Worm (Caenorhabditis elegans) whole organism, young adult: ENCODE results near the gene F22B7.9.

Experiments
- B0019.2 ChIP-seq: fragments of 200-800 bp; sonication (Bioruptor generic); conservative IDR thresholded peaks from 2 replicates; pipeline ENCODE4 v1.3.6; 2022; ENCODE audit warnings: missing genetic modification reagents, missing genetic modification characterization, missing compliant biosample characterization
- B0035.1 ChIP-seq: sonication (generic microtip); optimal IDR thresholded peaks from 2 replicates; lab custom pipeline; 2016; ENCODE audit warnings: missing genetic modification characterization, mild to moderate bottlenecking, missing compliant biosample characterization, missing genotype, missing genetic modification reagents
- B0336.3 ChIP-seq: fragments of 200-800 bp; sonication (Bioruptor generic); IDR thresholded peaks from 2 replicates; pipeline ENCODE4 v1.3.6; 2022; ENCODE audit warnings: missing genetic modification characterization, missing compliant biosample characterization
- C17E4.6 ChIP-seq: fragments of 200-800 bp; sonication (Bioruptor generic); IDR thresholded peaks from 2 replicates; pipeline ENCODE4 v1.3.6; 2022; ENCODE audit warnings: missing genetic modification reagents, missing genetic modification characterization, missing compliant biosample characterization
- F10E7.11 ChIP-seq: sonication (generic microtip); optimal IDR thresholded peaks from 2 replicates; lab custom pipeline; 2017; ENCODE audit warnings: mild to moderate bottlenecking, missing genetic modification characterization, moderate library complexity, missing compliant biosample characterization
- F22D6.2 ChIP-seq: sonication (generic microtip); optimal IDR thresholded peaks from 2 replicates; lab custom pipeline; 2016; ENCODE audit warnings: mild to moderate bottlenecking, missing genetic modification characterization, missing compliant biosample characterization
- F33H1.4 ChIP-seq: fragments of 200-800 bp; sonication (Bioruptor generic); IDR thresholded peaks from 2 replicates; pipeline ENCODE4 v1.3.6; 2022; ENCODE audit warnings: missing genetic modification reagents, missing genetic modification characterization, missing compliant biosample characterization
- F39B2.1 ChIP-seq: fragments of 200-800 bp; sonication (Bioruptor generic); IDR thresholded peaks from 2 replicates; pipeline ENCODE4 v1.3.6; 2022; ENCODE audit warnings: missing genetic modification reagents, missing genetic modification characterization, missing compliant biosample characterization
- F52B5.7 ChIP-seq: sonication (generic microtip); optimal IDR thresholded peaks from 2 replicates; lab custom pipeline; 2016; ENCODE audit warnings: mild to moderate bottlenecking, missing genetic modification characterization, missing compliant biosample characterization
- F57A8.1 ChIP-seq: fragments of 200-800 bp; sonication (Bioruptor generic); optimal IDR thresholded peaks from 2 replicates; lab custom pipeline; 2018; ENCODE audit warnings: mild to moderate bottlenecking, missing genetic modification characterization, moderate library complexity, missing compliant biosample characterization
- T07F8.4 ChIP-seq: sonication (generic microtip); optimal IDR thresholded peaks from 2 replicates; lab custom pipeline; 2016; ENCODE audit warnings: mild to moderate bottlenecking, missing genetic modification characterization, moderate library complexity, missing compliant biosample characterization
- T26A5.8 ChIP-seq: sonication (generic microtip); optimal IDR thresholded peaks from 2 replicates; lab custom pipeline; 2016; ENCODE audit warnings: missing genetic modification characterization, missing compliant biosample characterization
- Y53F4B.3 ChIP-seq: fragments of 200-800 bp; sonication (Bioruptor generic); IDR thresholded peaks from 2 replicates; pipeline ENCODE4 v1.3.6; 2022; ENCODE audit warnings: missing genetic modification reagents, missing genetic modification characterization, missing compliant biosample characterization
- Y53G8AR.9 ChIP-seq: fragments of 200-800 bp; sonication (Bioruptor generic); conservative IDR thresholded peaks from 2 replicates; pipeline ENCODE4 v1.3.6; 2022; ENCODE audit warnings: missing genetic modification reagents, missing genetic modification characterization, missing compliant biosample characterization
- akir-1 ChIP-seq: fragments of 200-800 bp; sonication (Bioruptor generic); optimal IDR thresholded peaks from 2 replicates; lab custom pipeline; 2018; ENCODE audit warnings: mild to moderate bottlenecking, missing genetic modification characterization, moderate library complexity, missing compliant biosample characterization
- aptf-2 ChIP-seq: fragments of 200-800 bp; sonication (Bioruptor generic); conservative IDR thresholded peaks from 2 replicates; pipeline ENCODE4 v1.3.6; 2022; ENCODE audit warnings: missing genetic modification reagents, missing genetic modification characterization, missing compliant biosample characterization
- aptf-3 ChIP-seq: fragments of 200-800 bp; sonication (Bioruptor generic); IDR thresholded peaks from 2 replicates; pipeline ENCODE4 v1.3.6; 2022; ENCODE audit warnings: missing genetic modification characterization, missing compliant biosample characterization
- atf-7 ChIP-seq: sonication (generic microtip); optimal IDR thresholded peaks from 2 replicates; lab custom pipeline; 2017; ENCODE audit warnings: mild to moderate bottlenecking, missing genetic modification characterization, missing compliant biosample characterization
- attf-5 ChIP-seq: fragments of 200-800 bp; sonication (Bioruptor generic); optimal IDR thresholded peaks from 2 replicates; lab custom pipeline; 2018; ENCODE audit warnings: mild to moderate bottlenecking, missing genetic modification characterization, missing compliant biosample characterization
- bed-1 ChIP-seq: fragments of 200-800 bp; sonication (Bioruptor generic); IDR thresholded peaks from 2 replicates; pipeline ENCODE4 v1.3.6; 2022; ENCODE audit warnings: missing genetic modification reagents, missing genetic modification characterization, missing compliant biosample characterization
- ceh-27 ChIP-seq: fragments of 200-800 bp; sonication (Bioruptor generic); optimal IDR thresholded peaks from 2 replicates; lab custom pipeline; 2018; ENCODE audit warnings: mild to moderate bottlenecking, missing genetic modification characterization, moderate library complexity, missing compliant biosample characterization
- ceh-40 ChIP-seq: fragments of 200-800 bp; sonication (Bioruptor generic); IDR thresholded peaks from 2 replicates; pipeline ENCODE4 v1.3.6; 2022; ENCODE audit warnings: missing genetic modification characterization, missing compliant biosample characterization
- ceh-79 ChIP-seq: sonication (generic microtip); optimal IDR thresholded peaks from 2 replicates; lab custom pipeline; 2017; ENCODE audit warnings: mild to moderate bottlenecking, missing genetic modification characterization, missing compliant biosample characterization
- efl-1 ChIP-seq: fragments of 150-350 bp; optimal IDR thresholded peaks from 2 replicates; lab custom pipeline; 2014; ENCODE audit warnings: missing biosample characterization, missing genetic modification reagents, missing genetic modification characterization
- ekl-4 ChIP-seq: fragments of 200-800 bp; sonication (Bioruptor generic); IDR thresholded peaks from 2 replicates; pipeline ENCODE4 v1.3.6; 2022; ENCODE audit warnings: missing genetic modification reagents, missing genetic modification characterization, missing compliant biosample characterization
- ets-4 ChIP-seq: fragments of 200-800 bp; sonication (Bioruptor generic); optimal IDR thresholded peaks from 2 replicates; lab custom pipeline; 2018; ENCODE audit warnings: mild to moderate bottlenecking, missing genetic modification characterization, missing compliant biosample characterization
- him-1 ChIP-seq: sonication (generic microtip); optimal IDR thresholded peaks from 2 replicates; lab custom pipeline; 2016; ENCODE audit warnings: missing genotype, missing genetic modification reagents, missing genetic modification characterization, missing compliant biosample characterization
- hrde-1 ChIP-seq: sonication (generic microtip); optimal IDR thresholded peaks from 2 replicates; lab custom pipeline; 2016; ENCODE audit warnings: missing genetic modification characterization, mild to moderate bottlenecking, missing compliant biosample characterization, moderate library complexity, missing genotype, missing genetic modification reagents, borderline replicate concordance
- let-526 ChIP-seq: fragments of 200-800 bp; sonication (Bioruptor generic); IDR thresholded peaks from 2 replicates; pipeline ENCODE4 v1.3.6; 2022; ENCODE audit warnings: missing genetic modification reagents, missing genetic modification characterization, missing compliant biosample characterization
- lin-35 ChIP-seq, 3 experiments: fragments of 150-350 bp in 2 of 3; sonication (generic microtip) in 1 of 3; optimal IDR thresholded peaks; 2 replicates each; lab custom pipeline; 2014 to 2018; ENCODE audit warnings: missing biosample characterization in 3 of 3, missing genetic modification characterization in 3 of 3, missing genetic modification reagents in 3 of 3
- lin-40 ChIP-seq: sonication (generic microtip); optimal IDR thresholded peaks from 2 replicates; lab custom pipeline; 2016; ENCODE audit warnings: missing genetic modification characterization, mild to moderate bottlenecking, missing compliant biosample characterization, missing genotype, missing genetic modification reagents
- lsl-1 ChIP-seq: fragments of 200-800 bp; sonication (Bioruptor generic); optimal IDR thresholded peaks from 2 replicates; lab custom pipeline; 2018; ENCODE audit warnings: mild to moderate bottlenecking, missing genetic modification characterization, moderate library complexity, missing compliant biosample characterization
- madf-10 ChIP-seq: sonication (generic microtip); optimal IDR thresholded peaks from 2 replicates; lab custom pipeline; 2016; ENCODE audit warnings: mild to moderate bottlenecking, missing genetic modification characterization, missing compliant biosample characterization
- madf-3 ChIP-seq: fragments of 200-800 bp; sonication (Bioruptor generic); IDR thresholded peaks from 2 replicates; pipeline ENCODE4 v1.3.6; 2022; ENCODE audit warnings: missing genetic modification reagents, missing genetic modification characterization, missing compliant biosample characterization
- madf-6 ChIP-seq: fragments of 200-800 bp; sonication (Bioruptor generic); IDR thresholded peaks from 2 replicates; pipeline ENCODE4 v1.3.6; 2022; ENCODE audit warnings: missing genetic modification reagents, missing genetic modification characterization, missing compliant biosample characterization
- madf-8 ChIP-seq: fragments of 200-800 bp; sonication (Bioruptor generic); conservative IDR thresholded peaks from 2 replicates; pipeline ENCODE4 v1.3.6; 2022; ENCODE audit warnings: missing genetic modification reagents, missing genetic modification characterization, missing compliant biosample characterization
- nfya-1 ChIP-seq: sonication (generic microtip); optimal IDR thresholded peaks from 2 replicates; lab custom pipeline; 2017; ENCODE audit warnings: antibody characterized with exemption, missing compliant biosample characterization, missing genetic modification characterization, borderline replicate concordance; ENCODE audit not compliant: insufficient read depth
- nfyb-1 ChIP-seq: fragments of 200-800 bp; sonication (Bioruptor generic); IDR thresholded peaks from 2 replicates; pipeline ENCODE4 v1.3.6; 2022; ENCODE audit warnings: missing genetic modification reagents, missing genetic modification characterization, missing compliant biosample characterization
- nhr-80 ChIP-seq: sonication (generic microtip); optimal IDR thresholded peaks from 2 replicates; lab custom pipeline; 2016; ENCODE audit warnings: missing genetic modification characterization, missing compliant biosample characterization
- rcor-1 ChIP-seq: fragments of 200-800 bp; sonication (Bioruptor generic); IDR thresholded peaks from 2 replicates; pipeline ENCODE4 v1.3.6; 2022; ENCODE audit warnings: missing genetic modification reagents, missing genetic modification characterization, missing compliant biosample characterization
- rec-8 ChIP-seq, 2 experiments: sonication (generic microtip); optimal IDR thresholded peaks; 2 replicates each; lab custom pipeline; 2016; ENCODE audit warnings: mild to moderate bottlenecking in 2 of 2, missing genetic modification characterization in 2 of 2, missing genetic modification reagents in 2 of 2, missing genotype in 2 of 2, missing biosample characterization in 1 of 2, missing compliant biosample characterization in 1 of 2, moderate library complexity in 1 of 2
- sdz-38 ChIP-seq: sonication (generic microtip); optimal IDR thresholded peaks from 2 replicates; lab custom pipeline; 2016; ENCODE audit warnings: missing genotype, missing genetic modification characterization, missing compliant biosample characterization
- snpc-1.3 ChIP-seq: sonication (generic microtip); optimal IDR thresholded peaks from 2 replicates; lab custom pipeline; 2017; ENCODE audit warnings: missing genetic modification characterization, mild to moderate bottlenecking, missing compliant biosample characterization, antibody characterized with exemption, moderate library complexity, missing genotype, missing genetic modification reagents; ENCODE audit not compliant: insufficient read depth
- tbx-9 ChIP-seq: sonication (generic microtip); optimal IDR thresholded peaks from 2 replicates; lab custom pipeline; 2016; ENCODE audit warnings: borderline replicate concordance, missing genetic modification characterization, inconsistent platforms, missing compliant biosample characterization
- tlf-1 ChIP-seq: fragments of 200-800 bp; sonication (Bioruptor generic); optimal IDR thresholded peaks from 2 replicates; lab custom pipeline; 2018; ENCODE audit warnings: mild to moderate bottlenecking, missing genetic modification characterization, missing compliant biosample characterization
- xnd-1 ChIP-seq: sonication (generic microtip); optimal IDR thresholded peaks from 2 replicates; lab custom pipeline; 2016; ENCODE audit warnings: missing genotype, missing genetic modification reagents, missing genetic modification characterization, missing compliant biosample characterization
- ztf-18 ChIP-seq: sonication (generic microtip); optimal IDR thresholded peaks from 2 replicates; lab custom pipeline; 2016; ENCODE audit warnings: missing genotype, mild to moderate bottlenecking, missing genetic modification characterization, missing compliant biosample characterization
- ztf-6 ChIP-seq: fragments of 200-800 bp; sonication (Bioruptor generic); IDR thresholded peaks from 2 replicates; pipeline ENCODE4 v1.3.6; 2022; ENCODE audit warnings: missing genetic modification reagents, missing genetic modification characterization, missing compliant biosample characterization

Gene F22B7.9

ce11 chrIII:8678371-8678770 is 24.6 kb upstream of the F22B7.9 start (continued):
- TF ChIP-seq nfyb-1 (GFP tag; lab: Robert Waterston, UW) (peak; percentile 84), T07F8.4 (peak; percentile 65), tlf-1 (GFP tag; lab: Kevin White, UChicago) (peak; percentile 45), let-526 (GFP tag; lab: Robert Waterston, UW) (peak; percentile 78), T26A5.8 (tag; lab: Kevin White, UChicago) (no peak), rcor-1 (peak; percentile 60; the same call in 1 of the 2 replicates), efl-1 (GFP tag; lab: Kevin White, UChicago) (peak; percentile 39), F10E7.11 (peak; percentile 69), madf-10 (tag; lab: Kevin White, UChicago) (peak; percentile 70), bed-1 (no peak), madf-3 (GFP tag; lab: Robert Waterston, UW) (0 out of 2 replicates have a peak, but pooled peaks have one; percentile 55), F39B2.1 (GFP tag; lab: Robert Waterston, UW) (no peak), aptf-3 (GFP tag; lab: Robert Waterston, UW) (peak; percentile 68; the same call in 1 of the 2 replicates), madf-6 (GFP tag; lab: Robert Waterston, UW) (peak; percentile 66), F52B5.7 (tag; lab: Kevin White, UChicago) (peak; percentile 59), ekl-4 (GFP tag; lab: Robert Waterston, UW) (peak; percentile 67), akir-1 (GFP tag; lab: Kevin White, UChicago) (peak; percentile 47), ceh-40 (GFP tag; lab: Robert Waterston, UW) (peak; percentile 64; the same call in 1 of the 2 replicates), aptf-2 (GFP tag; lab: Robert Waterston, UW) (no peak), hrde-1 (tag; lab: Kevin White, UChicago) (peak; percentile 75), lin-40 (tag; lab: Kevin White, UChicago) (peak; percentile 75), Y53F4B.3 (GFP tag; lab: Robert Waterston, UW) (no peak), attf-5 (GFP tag; lab: Kevin White, UChicago) (peak; percentile 81), atf-7 (peak; percentile 21), B0035.1 (tag; lab: Kevin White, UChicago) (peak; percentile 61), rec-8 (tag; optimal IDR thresholded peaks at IDR 0.05; lab: Kevin White, UChicago) (peak; percentile 42 to 85), F22D6.2 (tag; lab: Kevin White, UChicago) (peak; percentile 45), ztf-6 (peak; percentile 36; the same call in 1 of the 2 replicates), madf-8 (GFP tag; lab: Robert Waterston, UW) (peak; percentile 32; the same call in 1 of the 2 replicates), C17E4.6 (GFP tag; lab: Robert Waterston, UW) (no peak), B0336.3 (GFP tag; lab: Robert Waterston, UW) (peak; percentile 62), B0019.2 (GFP tag; lab: Robert Waterston, UW) (0 out of 2 replicates have a peak, but pooled peaks have one; percentile 21), ets-4 (GFP tag; lab: Kevin White, UChicago) (no peak), sdz-38 (no peak), tbx-9 (tag; lab: Kevin White, UChicago) (no peak), ztf-18 (tag; lab: Kevin White, UChicago) (peak; percentile 76), F33H1.4 (GFP tag; lab: Robert Waterston, UW) (peak; percentile 38; the same call in 1 of the 2 replicates), lsl-1 (GFP tag; lab: Kevin White, UChicago) (peak; percentile 37), xnd-1 (peak; percentile 12), lin-35 (GFP tag; optimal IDR thresholded peaks at IDR 0.05; lab: Kevin White, UChicago) (peak in 1 of 3 experiments; percentile 76), nhr-80 (peak; percentile 34), ceh-27 (GFP tag; lab: Kevin White, UChicago) (peak; percentile 84), snpc-1.3 (tag; lab: Kevin White, UChicago) (peak; percentile 72), him-1 (tag; lab: Kevin White, UChicago) (no peak), nfya-1 (tag; lab: Kevin White, UChicago) (no peak), ceh-79 (no peak), F57A8.1 (GFP tag; lab: Kevin White, UChicago) (peak; percentile 15), Y53G8AR.9 (GFP tag; lab: Robert Waterston, UW) (no peak)
